Worm (Caenorhabditis elegans) whole organism, L1 larva: ENCODE measurements around the gene ZK1320.2.

ENCODE experiments used
- fkh-10 ChIP-seq: sonication (generic microtip); optimal IDR thresholded peaks from 2 replicates; lab custom pipeline; 2017; ENCODE audit warnings: missing biosample characterization, missing genetic modification reagents, missing genetic modification characterization
- lin-13 ChIP-seq: fragments of 150-350 bp; optimal IDR thresholded peaks from 2 replicates; lab custom pipeline; 2014; ENCODE audit warnings: missing biosample characterization, missing genetic modification reagents, missing genetic modification characterization
- mdl-1 ChIP-seq, 2 experiments: fragments of 150-350 bp; optimal IDR thresholded peaks; 2 replicates each; lab custom pipeline; 2014 to 2017; ENCODE audit warnings: missing biosample characterization in 2 of 2, missing genetic modification characterization in 2 of 2, inconsistent platforms in 1 of 2
- nhr-237 ChIP-seq: fragments of 150-350 bp; optimal IDR thresholded peaks from 2 replicates; lab custom pipeline; 2014; ENCODE audit warnings: missing biosample characterization, missing genetic modification characterization
- nhr-76 ChIP-seq: sonication (generic microtip); optimal IDR thresholded peaks from 2 replicates; lab custom pipeline; 2017; ENCODE audit warnings: missing biosample characterization, missing genetic modification characterization
- sup-37 ChIP-seq: fragments of 200-800 bp; sonication (Bioruptor generic); optimal IDR thresholded peaks from 2 replicates; lab custom pipeline; 2018; ENCODE audit warnings: mild to moderate bottlenecking, missing genetic modification characterization, missing compliant biosample characterization
- tbx-2 ChIP-seq: sonication (generic microtip); optimal IDR thresholded peaks from 2 replicates; lab custom pipeline; 2016; ENCODE audit warnings: missing genetic modification characterization, missing compliant biosample characterization
- tlp-1 ChIP-seq: fragments of 150-350 bp; optimal IDR thresholded peaks from 2 replicates; lab custom pipeline; 2014; ENCODE audit warnings: missing biosample characterization, missing genetic modification characterization

DNA sequence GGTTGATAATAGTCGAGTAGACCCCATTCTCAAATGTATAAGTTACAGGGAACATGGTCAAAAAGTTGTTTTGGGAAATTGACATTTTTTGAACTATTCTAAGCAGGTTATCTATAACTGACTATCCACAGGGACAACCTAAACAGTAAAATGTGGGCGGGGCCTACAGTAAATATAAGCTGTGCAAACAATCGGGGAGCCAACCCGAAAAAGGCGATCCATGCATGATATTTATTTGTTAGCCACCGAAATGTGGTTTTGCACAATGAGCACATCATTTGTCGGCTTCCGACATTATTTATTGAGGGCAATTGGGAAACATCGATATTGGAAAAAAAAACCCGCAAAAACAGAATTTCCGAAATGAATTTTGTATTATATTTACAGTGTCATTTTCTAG lies 44.1 kb downstream of the ZK1320.2 start, which contains the start of gene hlh-6:
- TF ChIP-seq tbx-2 (tag; lab: Kevin White, UChicago) (no peak), nhr-76 (tag; lab: Kevin White, UChicago) (no peak), fkh-10 (GFP tag; lab: Kevin White, UChicago) (no peak), tlp-1 (no peak), nhr-237 (no peak), sup-37 (GFP tag; lab: Kevin White, UChicago) (no peak), mdl-1 (tag; optimal IDR thresholded peaks at IDR 0.05; lab: Kevin White, UChicago) (no peak), lin-13 (GFP tag; lab: Kevin White, UChicago) (no peak)
